Fruit fly (Drosophila melanogaster): ENCODE measurements around the gene CG32409.

The CG32409 gene

DNA sequence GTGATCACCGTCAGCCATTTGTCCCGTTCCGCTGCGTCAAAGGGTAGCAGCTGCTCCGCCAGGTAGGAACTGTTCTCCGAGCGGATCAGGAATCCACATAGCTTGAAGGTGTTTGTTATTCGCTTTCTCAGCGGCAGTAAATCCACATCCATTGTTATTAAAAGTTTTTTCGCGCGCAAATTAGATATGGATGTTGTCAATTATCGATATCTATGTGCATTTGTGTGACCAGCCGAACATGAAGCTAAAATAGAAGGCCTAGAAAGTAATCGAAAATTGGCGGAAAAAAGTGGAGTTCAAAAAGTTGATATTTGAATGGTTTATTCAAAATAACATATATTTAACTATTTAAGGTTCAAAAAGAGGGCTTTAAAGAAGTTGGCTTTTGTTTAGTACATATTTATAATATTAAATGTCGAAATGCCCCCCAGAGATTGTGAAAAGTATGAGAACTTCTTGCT is 2.1 kb upstream of the CG32409 start, which contains the start of the genes PolE2 and CG5592 (continued):
- TF ChIP-seq Drgx (GFP tag; IDR thresholded peaks at IDR 0.05) (no peak), bbx (GFP tag; IDR thresholded peaks at IDR 0.05; ENCODE audit: partially characterized antibody) (peak; percentile 50), BEAF-32 (GFP tag; optimal IDR thresholded peaks at IDR 0.05) (peak; percentile 62), CG15514 (GFP tag; optimal IDR thresholded peaks at IDR 0.05) (peak; percentile 22), trem (tag; optimal IDR thresholded peaks at IDR 0.05) (peak; percentile 37), fd3F (GFP tag; optimal IDR thresholded peaks at IDR 0.05) (no peak), cad (GFP tag; optimal IDR thresholded peaks at IDR 0.05) (no peak), amos (GFP tag; IDR thresholded peaks at IDR 0.05; ENCODE audit: partially characterized antibody) (peak; percentile 26; the same call in 1 of the 2 replicates), fd102C (GFP tag; optimal IDR thresholded peaks at IDR 0.05) (no peak), CG7987 (GFP tag; optimal IDR thresholded peaks at IDR 0.05) (no peak), pho (GFP tag; optimal IDR thresholded peaks at IDR 0.05) (no peak), CG3838 (GFP tag; optimal IDR thresholded peaks at IDR 0.05) (no peak), Vsx1 (GFP tag; optimal IDR thresholded peaks at IDR 0.05) (no peak), CG2889 (GFP tag; IDR thresholded peaks at IDR 0.05) (no peak), kah (GFP tag; optimal IDR thresholded peaks at IDR 0.05) (no peak), en (GFP tag; optimal IDR thresholded peaks at IDR 0.05) (no peak), prd (optimal IDR thresholded peaks at IDR 0.05) (no peak), prd (GFP tag; IDR thresholded peaks at IDR 0.05) (no peak), CG30403 (GFP tag; optimal IDR thresholded peaks at IDR 0.05) (no peak), MTF-1 (GFP tag; optimal IDR thresholded peaks at IDR 0.05; ENCODE audit: borderline replicate concordance) (no peak), CG4404 (GFP tag; IDR thresholded peaks at IDR 0.05) (no peak), lbe (GFP tag; optimal IDR thresholded peaks at IDR 0.05) (no peak), E2f1 (GFP tag; IDR thresholded peaks at IDR 0.05) (peak; percentile 83), CG12769 (tag; optimal IDR thresholded peaks at IDR 0.05) (no peak), Bgb (GFP tag; IDR thresholded peaks at IDR 0.05; ENCODE audit: partially characterized antibody) (peak; percentile 45; the same call in 1 of the 2 replicates), Dfd (GFP tag; optimal IDR thresholded peaks at IDR 0.05) (no peak), Ssrp (tag; optimal IDR thresholded peaks at IDR 0.05) (no peak), schlank (tag; optimal IDR thresholded peaks at IDR 0.05) (no peak), Sox100B (GFP tag; optimal IDR thresholded peaks at IDR 0.05) (no peak), CG1792 (GFP tag; optimal IDR thresholded peaks at IDR 0.05) (no peak), nerfin-2 (GFP tag; IDR thresholded peaks at IDR 0.05; ENCODE audit: partially characterized antibody) (0 out of 2 replicates have a peak, but pooled peaks have one; percentile 22), CG3065 (GFP tag; optimal IDR thresholded peaks at IDR 0.05) (no peak), unc-4 (GFP tag; IDR thresholded peaks at IDR 0.05; ENCODE audit: partially characterized antibody) (peak; percentile 58), CG10543 (GFP tag; optimal IDR thresholded peaks at IDR 0.05) (no peak), Rx (GFP tag; IDR thresholded peaks at IDR 0.05) (no peak), CG32532 (GFP tag; IDR thresholded peaks at IDR 0.05) (no peak)

DNA sequence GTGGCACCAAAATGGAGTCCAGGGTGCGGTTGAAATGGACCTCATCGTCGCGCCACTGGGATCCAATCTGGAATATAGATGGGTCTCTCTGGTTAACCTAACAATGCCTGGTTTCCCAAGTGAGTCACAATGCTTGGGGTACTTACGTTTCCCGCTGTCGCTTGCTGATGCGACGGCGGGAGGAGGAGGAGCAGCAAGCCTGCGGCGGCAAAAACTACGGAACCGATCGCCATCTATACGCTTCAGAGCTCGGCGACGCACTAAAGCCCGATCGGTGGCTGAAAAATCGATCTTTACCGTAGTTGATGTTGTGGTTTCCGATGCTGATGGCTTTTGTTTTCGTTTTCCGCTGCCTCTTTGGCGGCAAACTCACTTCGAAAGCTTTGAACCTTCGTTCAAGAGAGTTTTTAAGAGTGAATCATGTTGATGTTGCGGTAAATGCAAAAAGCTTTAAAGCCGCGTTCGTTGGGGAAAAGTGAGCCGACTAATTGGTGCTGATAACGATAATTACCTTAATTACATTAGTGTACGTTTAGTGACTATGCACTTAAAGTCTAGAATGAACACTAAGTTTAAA is 2.9 kb downstream of the CG32409 start, which contains the start of gene QC:
Gene QC, minus strand, starts transcription at position 268 of the 577 bp plus-strand sequence.
- peak in 1 of 2 experiments; percentile 25 for TF ChIP-seq Trl (optimal IDR thresholded peaks at IDR 0.05)
- no peak for TF ChIP-seq Trl (GFP tag; optimal IDR thresholded peaks at IDR 0.05)
- peak; percentile 44 for TF ChIP-seq kay (GFP tag; optimal IDR thresholded peaks at IDR 0.05)
- TF ChIP-seq ci (GFP tag; IDR thresholded peaks at IDR 0.05), result peak; percentile 43; the same call in 1 of the 3 replicates
- 0 out of 3 replicates have a peak, but pooled peaks have one; percentile 23 for TF ChIP-seq Dbx (GFP tag; IDR thresholded peaks at IDR 0.05)
- TF ChIP-seq Adf1 (GFP tag; IDR thresholded peaks at IDR 0.05), result peak; percentile 49
- TF ChIP-seq ase (GFP tag; IDR thresholded peaks at IDR 0.05), result 0 out of 3 replicates have a peak, but pooled peaks have one; percentile 20
- no peak for TF ChIP-seq Sry-β (GFP tag; optimal IDR thresholded peaks at IDR 0.05)
- peak; percentile 29; the same call in 1 of the 2 replicates for TF ChIP-seq Drgx (GFP tag; IDR thresholded peaks at IDR 0.05)
- peak; percentile 92 for TF ChIP-seq CG3163 (GFP tag; optimal IDR thresholded peaks at IDR 0.05)
- TF ChIP-seq CG42726 (GFP tag; IDR thresholded peaks at IDR 0.05; ENCODE audit: partially characterized antibody), result 0 out of 2 replicates have a peak, but pooled peaks have one; percentile 9
- no peak for TF ChIP-seq Six4 (GFP tag; optimal IDR thresholded peaks at IDR 0.05)
- TF ChIP-seq CG31224 (GFP tag; IDR thresholded peaks at IDR 0.05), result no peak
- peak; percentile 64 for TF ChIP-seq Jarid2 (GFP tag; optimal IDR thresholded peaks at IDR 0.05)
- 0 out of 2 replicates have a peak, but pooled peaks have one; percentile 17 for TF ChIP-seq unc-4 (GFP tag; IDR thresholded peaks at IDR 0.05; ENCODE audit: partially characterized antibody)
- TF ChIP-seq Nf-YA (GFP tag; IDR thresholded peaks at IDR 0.05), result peak; percentile 29; the same call in 1 of the 2 replicates
- no peak for TF ChIP-seq Lhr (GFP tag; optimal IDR thresholded peaks at IDR 0.05)
